Fruit fly (Drosophila melanogaster): ENCODE measurements around the gene CG42857.
A peak's percentile ranks its signal among the peaks of the same experiment; 100 is the strongest.

Gene CG42857

DNA sequence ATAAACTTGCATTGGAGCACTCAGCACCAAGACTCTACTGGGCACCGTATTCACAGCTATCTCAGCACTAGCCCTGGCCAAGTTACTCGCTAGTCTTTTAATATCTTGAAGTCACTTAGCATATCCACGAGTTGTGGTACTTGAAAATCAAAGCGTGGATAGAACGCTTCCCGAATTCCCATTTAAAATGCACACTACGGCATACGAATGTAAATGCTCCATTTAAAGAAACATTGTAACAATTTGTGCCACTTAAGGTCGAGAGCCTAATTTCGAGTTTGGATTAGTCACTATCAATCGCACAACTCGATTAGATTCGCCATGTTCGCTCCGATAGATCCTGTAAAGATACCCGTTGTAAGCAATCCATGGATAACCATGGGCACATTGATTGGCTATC, 7.1 kb downstream of the CG42857 start, which contains the start of gene eloF:
eloF (plus strand) TSS at position 301 of the 400 bp plus-strand sequence.
- TF ChIP-seq cato (GFP tag; optimal IDR thresholded peaks at IDR 0.05; ENCODE audit: borderline replicate concordance) (no peak), kay (GFP tag; optimal IDR thresholded peaks at IDR 0.05) (no peak), pnt (GFP tag; optimal IDR thresholded peaks at IDR 0.05) (no peak), grn (GFP tag; optimal IDR thresholded peaks at IDR 0.05) (no peak), CG17612 (GFP tag; IDR thresholded peaks at IDR 0.05) (no peak), nau (GFP tag; optimal IDR thresholded peaks at IDR 0.05) (no peak)

dm6 chr3R:9812447-9812846, 8.5 kb downstream of the CG42857 start, which contains the start of gene CG8534:
Gene CG8534, plus strand, starts transcription at chr3R:9812747.
- TF ChIP-seq pzg (GFP tag; optimal IDR thresholded peaks at IDR 0.05): no peak
- TF ChIP-seq CG15514 (GFP tag; optimal IDR thresholded peaks at IDR 0.05): no peak
- no peak for TF ChIP-seq CG11247 (GFP tag; IDR thresholded peaks at IDR 0.05)
- TF ChIP-seq wor (GFP tag; IDR thresholded peaks at IDR 0.05): no peak
- TF ChIP-seq HLH54F (GFP tag; optimal IDR thresholded peaks at IDR 0.05): no peak
- no peak for TF ChIP-seq CG13424 (tag; optimal IDR thresholded peaks at IDR 0.05)
- no peak for TF ChIP-seq CG6683 (GFP tag; optimal IDR thresholded peaks at IDR 0.05)
- TF ChIP-seq her (GFP tag; optimal IDR thresholded peaks at IDR 0.05): no peak
- TF ChIP-seq CG18764 (GFP tag; optimal IDR thresholded peaks at IDR 0.05): no peak
- TF ChIP-seq CG10147 (GFP tag; optimal IDR thresholded peaks at IDR 0.05): no peak
- no peak for TF ChIP-seq CG15011 (GFP tag; optimal IDR thresholded peaks at IDR 0.05)
- no peak for TF ChIP-seq CG9817 (tag; optimal IDR thresholded peaks at IDR 0.05)
- TF ChIP-seq CG8944 (GFP tag; optimal IDR thresholded peaks at IDR 0.05): no peak
- no peak for TF ChIP-seq chn (GFP tag; optimal IDR thresholded peaks at IDR 0.05)
- TF ChIP-seq Gug (GFP tag; IDR thresholded peaks at IDR 0.05): no peak
- TF ChIP-seq CG10267 (tag; optimal IDR thresholded peaks at IDR 0.05): no peak

dm6 chr3R:9808946-9809545, 11.9 kb downstream of the CG42857 start, which contains the start of gene FBXO11:
Gene FBXO11, minus strand, starts transcription at chr3R:9809368.
- TF ChIP-seq crol (GFP tag; IDR thresholded peaks at IDR 0.05) (peak; percentile 74), CG14965 (GFP tag; optimal IDR thresholded peaks at IDR 0.05; ENCODE audit: borderline replicate concordance) (no peak), CG13624 (GFP tag; optimal IDR thresholded peaks at IDR 0.05) (peak; percentile 25), Sry-β (GFP tag; optimal IDR thresholded peaks at IDR 0.05) (no peak), CG7987 (GFP tag; optimal IDR thresholded peaks at IDR 0.05) (peak; percentile 12), E2f2 (GFP tag; IDR thresholded peaks at IDR 0.05) (peak; percentile 95), CG9797 (GFP tag; optimal IDR thresholded peaks at IDR 0.05) (peak; percentile 89), Antp (GFP tag; optimal IDR thresholded peaks at IDR 0.05) (no peak), CG2116 (GFP tag; optimal IDR thresholded peaks at IDR 0.05) (peak; percentile 67), CG17568 (GFP tag; optimal IDR thresholded peaks at IDR 0.05) (no peak), CG10543 (GFP tag; optimal IDR thresholded peaks at IDR 0.05) (peak; percentile 2), CG3281 (GFP tag; optimal IDR thresholded peaks at IDR 0.05) (peak; percentile 15), Opbp (GFP tag; IDR thresholded peaks at IDR 0.05; ENCODE audit: partially characterized antibody) (0 out of 3 replicates have a peak, but pooled peaks have one; percentile 34), Sry-δ (GFP tag; optimal IDR thresholded peaks at IDR 0.05) (peak; percentile 60), HLH4C (GFP tag; IDR thresholded peaks at IDR 0.05; ENCODE audit: partially characterized antibody) (peak; percentile 52; the same call in 2 of the 3 replicates), chinmo (GFP tag; IDR thresholded peaks at IDR 0.05; ENCODE audit: partially characterized antibody) (peak; percentile 69; the same call in 1 of the 4 replicates), Jarid2 (GFP tag; optimal IDR thresholded peaks at IDR 0.05) (peak; percentile 20), unc-4 (GFP tag; IDR thresholded peaks at IDR 0.05; ENCODE audit: partially characterized antibody) (peak; percentile 65), CG5180 (GFP tag; optimal IDR thresholded peaks at IDR 0.05) (no peak), CG17829 (tag; optimal IDR thresholded peaks at IDR 0.05) (peak; percentile 11), Drgx (GFP tag; IDR thresholded peaks at IDR 0.05) (peak; percentile 76), nmo (GFP tag; optimal IDR thresholded peaks at IDR 0.05) (peak; percentile 52), zfh1 (GFP tag; IDR thresholded peaks at IDR 0.05) (no peak), CG17385 (GFP tag; optimal IDR thresholded peaks at IDR 0.05) (peak; percentile 24), Ets97D (GFP tag; optimal IDR thresholded peaks at IDR 0.05) (peak; percentile 49)

Data from whole organism, embryonic.